Worm (Caenorhabditis elegans) whole organism, L3 larva: Measurements from ENCODE around the gene F39G3.3.

Experiments used
- R02D3.7 ChIP-seq: fragments of 150-350 bp; optimal IDR thresholded peaks from 2 replicates; lab custom pipeline; 2014; ENCODE audit warnings: missing biosample characterization, missing genetic modification characterization
- ZK546.5 ChIP-seq: sonication (generic microtip); optimal IDR thresholded peaks from 2 replicates; lab custom pipeline; 2017; ENCODE audit warnings: missing biosample characterization, missing genetic modification characterization
- aly-2 ChIP-seq: fragments of 150-350 bp; optimal IDR thresholded peaks from 2 replicates; lab custom pipeline; 2014; ENCODE audit warnings: missing biosample characterization, missing genetic modification characterization
- ceh-82 ChIP-seq: fragments of 150-350 bp; optimal IDR thresholded peaks from 2 replicates; lab custom pipeline; 2014; ENCODE audit warnings: missing biosample characterization, missing genetic modification characterization
- ceh-9 ChIP-seq: sonication (generic microtip); optimal IDR thresholded peaks from 2 replicates; lab custom pipeline; 2018; ENCODE audit warnings: missing biosample characterization, missing genetic modification characterization
- daf-12 ChIP-seq: fragments of 150-350 bp; optimal IDR thresholded peaks from 2 replicates; lab custom pipeline; 2014; ENCODE audit warnings: missing biosample characterization, missing genetic modification reagents, missing genetic modification characterization
- egl-27 ChIP-seq: sonication (generic microtip); optimal IDR thresholded peaks from 4 replicates; lab custom pipeline; 2017; ENCODE audit warnings: missing biosample characterization, missing genetic modification reagents, missing genetic modification characterization
- egl-5 ChIP-seq: fragments of 150-350 bp; optimal IDR thresholded peaks from 2 replicates; lab custom pipeline; 2017; ENCODE audit warnings: missing biosample characterization, missing genetic modification reagents, missing genetic modification characterization, inconsistent platforms
- elt-1 ChIP-seq: fragments of 150-350 bp; optimal IDR thresholded peaks from 2 replicates; lab custom pipeline; 2014; ENCODE audit warnings: missing biosample characterization, missing genetic modification characterization
- elt-2 ChIP-seq: sonication (generic microtip); optimal IDR thresholded peaks from 2 replicates; lab custom pipeline; 2016; ENCODE audit warnings: missing genetic modification reagents, mild to moderate bottlenecking, missing genetic modification characterization, missing compliant biosample characterization
- eor-1 ChIP-seq, 2 experiments: fragments of 150-350 bp; optimal IDR thresholded peaks; 2 replicates each; lab custom pipeline; 2014 to 2018; ENCODE audit warnings: missing biosample characterization in 2 of 2, missing genetic modification characterization in 2 of 2
- fkh-10 ChIP-seq: sonication (generic microtip); optimal IDR thresholded peaks from 2 replicates; lab custom pipeline; 2017; ENCODE audit warnings: missing biosample characterization, missing genetic modification reagents, missing genetic modification characterization
- fkh-2 ChIP-seq: fragments of 150-350 bp; optimal IDR thresholded peaks from 2 replicates; lab custom pipeline; 2014; ENCODE audit warnings: missing biosample characterization, missing genetic modification reagents, missing genetic modification characterization
- fos-1 ChIP-seq: fragments of 150-350 bp; optimal IDR thresholded peaks from 2 replicates; lab custom pipeline; 2014; ENCODE audit warnings: missing biosample characterization, missing genetic modification characterization
- hmg-11 ChIP-seq: sonication (generic microtip); optimal IDR thresholded peaks from 2 replicates; lab custom pipeline; 2016; ENCODE audit warnings: missing genetic modification characterization, missing compliant biosample characterization
- jun-1 ChIP-seq: fragments of 150-350 bp; optimal IDR thresholded peaks from 2 replicates; lab custom pipeline; 2014; ENCODE audit warnings: missing biosample characterization, missing genetic modification reagents, missing genetic modification characterization
- lsy-12 ChIP-seq: sonication (generic microtip); optimal IDR thresholded peaks from 2 replicates; lab custom pipeline; 2016; ENCODE audit warnings: mild to moderate bottlenecking, missing genetic modification characterization, missing compliant biosample characterization
- mdl-1 ChIP-seq: fragments of 150-350 bp; optimal IDR thresholded peaks from 2 replicates; lab custom pipeline; 2014; ENCODE audit warnings: missing biosample characterization, missing genetic modification characterization
- mml-1 ChIP-seq: fragments of 150-350 bp; sonication (generic microtip); optimal IDR thresholded peaks from 3 replicates; lab custom pipeline; 2014; ENCODE audit warnings: missing biosample characterization, missing genetic modification characterization
- nfya-1 ChIP-seq: sonication (generic microtip); optimal IDR thresholded peaks from 2 replicates; lab custom pipeline; 2017; ENCODE audit warnings: missing genetic modification characterization, mild to moderate bottlenecking, missing compliant biosample characterization, antibody characterized with exemption, moderate library complexity; ENCODE audit not compliant: insufficient read depth
- nhr-11 ChIP-seq: fragments of 150-350 bp; optimal IDR thresholded peaks from 2 replicates; lab custom pipeline; 2014; ENCODE audit warnings: missing biosample characterization, missing genetic modification characterization
- nhr-12 ChIP-seq: fragments of 150-350 bp; optimal IDR thresholded peaks from 2 replicates; lab custom pipeline; 2014; ENCODE audit warnings: missing biosample characterization, missing genetic modification characterization
- nhr-23 ChIP-seq: fragments of 150-350 bp; optimal IDR thresholded peaks from 2 replicates; lab custom pipeline; 2014; ENCODE audit warnings: missing biosample characterization, missing genetic modification reagents, missing genetic modification characterization
- nhr-25 ChIP-seq: sonication (generic microtip); optimal IDR thresholded peaks from 2 replicates; lab custom pipeline; 2017; ENCODE audit warnings: missing biosample characterization, missing genetic modification characterization
- nhr-43 ChIP-seq: sonication (generic microtip); optimal IDR thresholded peaks from 2 replicates; lab custom pipeline; 2016; ENCODE audit warnings: mild to moderate bottlenecking, missing genetic modification characterization, missing compliant biosample characterization; ENCODE audit not compliant: poor library complexity, severe bottlenecking
- nhr-67 ChIP-seq: fragments of 150-350 bp; optimal IDR thresholded peaks from 2 replicates; lab custom pipeline; 2014; ENCODE audit warnings: missing biosample characterization, missing genetic modification characterization
- nhr-76 ChIP-seq: fragments of 150-350 bp; sonication (generic microtip); optimal IDR thresholded peaks from 5 replicates; lab custom pipeline; 2014; ENCODE audit warnings: missing biosample characterization, missing genetic modification characterization
- pqm-1 ChIP-seq: fragments of 150-350 bp; optimal IDR thresholded peaks from 2 replicates; lab custom pipeline; 2017; ENCODE audit warnings: missing biosample characterization, missing genetic modification characterization, inconsistent platforms
- sea-2 ChIP-seq: fragments of 150-350 bp; sonication (generic microtip); optimal IDR thresholded peaks from 4 replicates; lab custom pipeline; 2014; ENCODE audit warnings: missing biosample characterization, missing genetic modification reagents, missing genetic modification characterization
- skn-1 ChIP-seq: fragments of 150-350 bp; optimal IDR thresholded peaks from 2 replicates; lab custom pipeline; 2014; ENCODE audit warnings: missing biosample characterization, missing genetic modification characterization
- snpc-4 ChIP-seq: fragments of 150-350 bp; optimal IDR thresholded peaks from 2 replicates; lab custom pipeline; 2014; ENCODE audit warnings: missing biosample characterization, missing genetic modification characterization
- unc-62 ChIP-seq: fragments of 150-350 bp; sonication (generic microtip); optimal IDR thresholded peaks from 4 replicates; lab custom pipeline; 2014; ENCODE audit warnings: missing biosample characterization, missing genetic modification reagents, missing genetic modification characterization
- zag-1 ChIP-seq: fragments of 150-350 bp; optimal IDR thresholded peaks from 2 replicates; lab custom pipeline; 2014; ENCODE audit warnings: missing biosample characterization, missing genetic modification characterization
- ztf-11 ChIP-seq: fragments of 150-350 bp; optimal IDR thresholded peaks from 2 replicates; lab custom pipeline; 2014; ENCODE audit warnings: missing biosample characterization, missing genetic modification characterization

Gene F39G3.3

DNA sequence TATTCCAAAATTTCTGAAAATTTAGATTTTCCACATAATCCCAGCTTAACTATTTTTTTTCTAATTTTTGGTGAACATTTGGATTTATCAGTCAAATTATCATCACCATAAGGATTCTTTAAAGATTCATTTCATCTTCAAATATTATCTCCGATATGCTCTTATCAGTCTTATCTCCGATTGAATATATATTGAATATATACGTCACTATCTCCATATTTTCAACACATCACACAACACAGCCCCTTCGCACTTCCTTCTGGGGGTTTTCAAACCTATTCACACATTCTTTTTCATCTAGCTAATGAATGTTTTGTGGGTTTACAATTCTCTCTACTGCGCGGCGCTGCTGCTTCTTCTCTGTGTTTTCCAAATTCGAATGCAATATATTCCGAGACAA lies 33.0 kb upstream of the F39G3.3 start:
- TF ChIP-seq aly-2: no peak
- TF ChIP-seq R02D3.7 (tag; lab: Kevin White, UChicago): no peak
- TF ChIP-seq nhr-11 (tag; lab: Kevin White, UChicago): no peak
- TF ChIP-seq nhr-25 (tag; lab: Kevin White, UChicago): no peak
- TF ChIP-seq fos-1 (tag; lab: Kevin White, UChicago): no peak
- TF ChIP-seq skn-1: no peak
- TF ChIP-seq ztf-11 (tag; lab: Kevin White, UChicago): no peak
- no peak for TF ChIP-seq nhr-12 (tag; lab: Kevin White, UChicago)
- TF ChIP-seq pqm-1: no peak
- no peak for TF ChIP-seq elt-1 (tag; lab: Kevin White, UChicago)
- TF ChIP-seq unc-62: no peak
- no peak for TF ChIP-seq sea-2
- no peak for TF ChIP-seq nhr-67 (tag; lab: Kevin White, UChicago)
- TF ChIP-seq nhr-23 (tag; lab: Kevin White, UChicago): no peak
- TF ChIP-seq nfya-1 (tag; lab: Kevin White, UChicago): no peak
- no peak for TF ChIP-seq fkh-2
- no peak for TF ChIP-seq ceh-82
- no peak for TF ChIP-seq eor-1 (tag; optimal IDR thresholded peaks at IDR 0.05; lab: Kevin White, UChicago)

DNA sequence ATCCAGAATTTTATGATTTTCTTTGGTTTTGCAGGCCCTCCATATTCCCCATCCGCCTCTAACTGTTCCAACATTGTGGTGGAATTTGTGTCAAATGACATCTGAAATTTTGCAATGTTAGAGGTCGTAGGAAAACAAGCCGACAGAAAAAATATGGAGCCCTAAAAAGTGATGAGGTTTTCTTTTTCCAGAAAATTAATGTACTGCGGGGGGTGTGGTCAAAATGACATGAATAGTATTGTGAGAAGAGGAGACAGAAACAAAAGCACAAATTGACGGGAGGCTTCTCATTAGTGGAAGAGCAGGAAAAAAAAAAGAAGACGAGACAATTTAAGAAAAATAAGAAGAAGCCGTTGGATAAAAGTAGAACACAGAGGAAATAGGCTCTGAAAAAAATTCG lies 31.5 kb upstream of the F39G3.3 start, which contains the start of gene ZC266.1:
TSS of gene ZC266.1 (minus strand) at position 101 of the 400 bp plus-strand sequence.
- TF ChIP-seq elt-2 (tag; lab: Kevin White, UChicago) (no peak), ceh-9 (tag; lab: Kevin White, UChicago) (no peak), nhr-67 (tag; lab: Kevin White, UChicago) (no peak), sea-2 (no peak), nhr-11 (tag; lab: Kevin White, UChicago) (no peak), nhr-12 (tag; lab: Kevin White, UChicago) (no peak), hmg-11 (tag; lab: Kevin White, UChicago) (no peak), mml-1 (tag; lab: Kevin White, UChicago) (no peak), egl-5 (tag; lab: Kevin White, UChicago) (no peak), nhr-76 (tag; lab: Kevin White, UChicago) (no peak), zag-1 (tag; lab: Kevin White, UChicago) (no peak)
- TF ChIP-seq, all 47 proteins: peak for 0

- TF ChIP-seq daf-12 (no peak), lsy-12 (tag; lab: Kevin White, UChicago) (no peak), egl-27 (tag; lab: Kevin White, UChicago) (no peak), fkh-10 (GFP tag; lab: Kevin White, UChicago) (no peak), nhr-67 (tag; lab: Kevin White, UChicago) (no peak), nhr-43 (tag; lab: Kevin White, UChicago) (no peak), snpc-4 (tag; lab: Kevin White, UChicago) (no peak), nhr-23 (tag; lab: Kevin White, UChicago) (no peak), elt-2 (tag; lab: Kevin White, UChicago) (no peak), elt-1 (tag; lab: Kevin White, UChicago) (no peak), skn-1 (no peak), fkh-2 (no peak), sea-2 (no peak), ceh-9 (tag; lab: Kevin White, UChicago) (no peak), mdl-1 (tag; lab: Kevin White, UChicago) (no peak)
Observed at ce11 chrV:4707646-4708045, 24.1 kb upstream of the F39G3.3 start.

DNA sequence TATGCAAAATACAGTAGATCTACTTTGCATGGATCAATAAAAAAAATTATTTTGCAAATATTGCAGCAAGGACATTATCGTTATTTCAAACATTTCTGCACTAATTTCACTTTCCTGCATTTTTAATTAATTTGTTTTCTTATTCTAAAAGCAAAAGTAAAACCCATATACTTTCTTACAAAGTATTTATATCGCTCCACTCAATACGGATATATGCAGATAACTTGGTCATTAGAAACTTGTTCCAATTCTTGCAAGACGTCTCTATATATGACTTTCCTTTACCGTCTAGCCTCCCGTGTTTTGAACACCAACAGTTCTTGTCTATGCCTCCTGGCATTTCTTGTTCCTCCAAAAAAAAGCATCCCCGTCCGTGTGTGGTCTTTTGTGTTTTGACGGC lies 21.2 kb upstream of the F39G3.3 start, which contains the start of gene oac-24:
TSS of gene oac-24 (plus strand) at position 301 of the 400 bp plus-strand sequence.
- TF ChIP-seq aly-2 (no peak), egl-5 (tag; lab: Kevin White, UChicago) (no peak), hmg-11 (tag; lab: Kevin White, UChicago) (no peak), jun-1 (tag; lab: Kevin White, UChicago) (no peak), pqm-1 (no peak), nfya-1 (tag; lab: Kevin White, UChicago) (no peak), ZK546.5 (tag; lab: Kevin White, UChicago) (no peak), elt-1 (tag; lab: Kevin White, UChicago) (no peak), ceh-9 (tag; lab: Kevin White, UChicago) (no peak)
